Fruit fly (Drosophila melanogaster): ENCODE measurements around the gene CG32354.
A peak's percentile ranks its signal among the peaks of the same experiment; 100 is the strongest.

- TF ChIP-seq CG14711 (tag; optimal IDR thresholded peaks at IDR 0.05) = peak; percentile 18
- TF ChIP-seq cic (GFP tag; optimal IDR thresholded peaks at IDR 0.05) = peak; percentile 73
- TF ChIP-seq pad (GFP tag; optimal IDR thresholded peaks at IDR 0.05) = peak; percentile 62
- no peak for TF ChIP-seq Hr96 (GFP tag; optimal IDR thresholded peaks at IDR 0.05)
- peak; percentile 76 for TF ChIP-seq ovo (GFP tag; optimal IDR thresholded peaks at IDR 0.05)
- no peak for TF ChIP-seq CG7045 (GFP tag; optimal IDR thresholded peaks at IDR 0.05)
- TF ChIP-seq kay (GFP tag; ENCODE audit: borderline replicate concordance) = no peak
- peak; percentile 47 for TF ChIP-seq tj (GFP tag; optimal IDR thresholded peaks at IDR 0.05)
These were observed 2.9 kb upstream of the CG32354 start, which contains the start of gene Cbl for dm6 chr3L:8424831-8425336.

Measured in whole organism, adult.